Fruit fly (Drosophila melanogaster) whole organism, embryonic: Measurements from ENCODE around the gene snz.

Experiments used
- ATbp ChIP-seq: fragments of 200-800 bp; sonication (Bioruptor generic); optimal IDR thresholded peaks from 2 replicates; lab custom pipeline; 2017; ENCODE audit warnings: missing biosample characterization, mild to moderate bottlenecking, missing genetic modification characterization, missing genetic modification reagents
- CG10979 ChIP-seq: fragments of 200-800 bp; sonication (Bioruptor generic); optimal IDR thresholded peaks from 2 replicates; lab custom pipeline; 2018; ENCODE audit warnings: missing biosample characterization, mild to moderate bottlenecking, missing genetic modification characterization, moderate library complexity
- CG11504 ChIP-seq: fragments of 200-800 bp; sonication (Bioruptor generic); optimal IDR thresholded peaks from 3 replicates; lab custom pipeline; 2019; ENCODE audit warnings: missing biosample characterization, mild to moderate bottlenecking, missing genetic modification characterization, moderate library complexity
- CG12236 ChIP-seq: fragments of 200-800 bp; sonication (Bioruptor generic); optimal IDR thresholded peaks from 2 replicates; lab custom pipeline; 2016; ENCODE audit warnings: missing biosample characterization, missing genetic modification characterization
- CG1603 ChIP-seq: fragments of 200-800 bp; sonication (Bioruptor generic); optimal IDR thresholded peaks from 2 replicates; lab custom pipeline; 2019; ENCODE audit warnings: missing biosample characterization, mild to moderate bottlenecking, missing genetic modification characterization, moderate library complexity
- CG1647 ChIP-seq: fragments of 200-800 bp; sonication (Bioruptor generic); optimal IDR thresholded peaks from 3 replicates; lab custom pipeline; 2016; ENCODE audit warnings: missing biosample characterization, missing genetic modification characterization
- CG17568 ChIP-seq: fragments of 200-800 bp; sonication (Bioruptor generic); optimal IDR thresholded peaks from 2 replicates; lab custom pipeline; 2018; ENCODE audit warnings: missing biosample characterization, mild to moderate bottlenecking, missing genetic modification characterization, moderate library complexity
- CG18011 ChIP-seq: fragments of 200-800 bp; sonication (Bioruptor generic); optimal IDR thresholded peaks from 2 replicates; lab custom pipeline; 2017; ENCODE audit warnings: missing biosample characterization, missing genetic modification characterization, mild to moderate bottlenecking, moderate library complexity, missing genotype
- CG18262 ChIP-seq: fragments of 200-800 bp; optimal IDR thresholded peaks from 3 replicates; lab custom pipeline; 2019; ENCODE audit warnings: missing biosample characterization, mild to moderate bottlenecking, missing genetic modification characterization, moderate library complexity
- CG2120 ChIP-seq: fragments of 200-800 bp; sonication (Bioruptor generic); optimal IDR thresholded peaks from 3 replicates; lab custom pipeline; 2016; ENCODE audit warnings: missing biosample characterization, missing genetic modification characterization
- CG2875 ChIP-seq: fragments of 200-800 bp; sonication (Bioruptor generic); optimal IDR thresholded peaks from 2 replicates; lab custom pipeline; 2017; ENCODE audit warnings: missing biosample characterization, mild to moderate bottlenecking, missing genetic modification characterization, missing genetic modification reagents
- CG33213 ChIP-seq: fragments of 200-800 bp; sonication (Bioruptor generic); optimal IDR thresholded peaks from 3 replicates; lab custom pipeline; 2016; ENCODE audit warnings: missing biosample characterization, missing genetic modification characterization
- CG3726 ChIP-seq: fragments of 200-800 bp; sonication (Bioruptor generic); IDR thresholded peaks from 3 replicates; pipeline ENCODE4, ENCODE4 v1.3.6; 2022; ENCODE audit warnings: missing biosample characterization, missing genetic modification characterization
- CG3995 ChIP-seq: fragments of 200-800 bp; sonication (Bioruptor generic); optimal IDR thresholded peaks from 3 replicates; lab custom pipeline; 2016; ENCODE audit warnings: missing biosample characterization, missing genetic modification characterization
- CG4282 ChIP-seq: fragments of 200-800 bp; sonication (Bioruptor generic); optimal IDR thresholded peaks from 2 replicates; lab custom pipeline; 2016; ENCODE audit warnings: missing biosample characterization, missing genetic modification characterization
- CG6683 ChIP-seq: fragments of 200-800 bp; sonication (Bioruptor generic); optimal IDR thresholded peaks from 2 replicates; lab custom pipeline; 2017; ENCODE audit warnings: missing biosample characterization, mild to moderate bottlenecking, missing genetic modification characterization, missing genetic modification reagents
- CG6813 ChIP-seq: fragments of 200-800 bp; sonication (Bioruptor generic); optimal IDR thresholded peaks from 2 replicates; lab custom pipeline; 2017; ENCODE audit warnings: missing biosample characterization, missing genetic modification characterization, mild to moderate bottlenecking, moderate library complexity, missing genetic modification reagents
- CG7556 ChIP-seq: fragments of 200-800 bp; sonication (Bioruptor generic); optimal IDR thresholded peaks from 2 replicates; lab custom pipeline; 2017; ENCODE audit warnings: missing biosample characterization, mild to moderate bottlenecking, missing genetic modification characterization
- CG8089 ChIP-seq: fragments of 200-800 bp; sonication (Bioruptor generic); optimal IDR thresholded peaks from 3 replicates; lab custom pipeline; 2016; ENCODE audit warnings: missing biosample characterization, missing genetic modification characterization
- CG9797 ChIP-seq: fragments of 200-800 bp; sonication (Bioruptor generic); optimal IDR thresholded peaks from 3 replicates; lab custom pipeline; 2018; ENCODE audit warnings: missing biosample characterization, mild to moderate bottlenecking, missing genetic modification characterization
- CHES-1-like ChIP-seq: fragments of 200-800 bp; sonication (Bioruptor generic); optimal IDR thresholded peaks from 2 replicates; lab custom pipeline; 2016; ENCODE audit warnings: missing biosample characterization, missing genetic modification characterization
- CkIIα-i1 ChIP-seq: fragments of 200-800 bp; sonication (Bioruptor generic); IDR thresholded peaks from 2 replicates; pipeline ENCODE4 v1.3.6; 2022; ENCODE audit warnings: missing biosample characterization, missing genetic modification characterization
- Deaf1 ChIP-seq: fragments of 200-800 bp; optimal IDR thresholded peaks from 3 replicates; lab custom pipeline; 2019; ENCODE audit warnings: missing biosample characterization, mild to moderate bottlenecking, missing genetic modification characterization, moderate library complexity
- Dek ChIP-seq: fragments of 200-800 bp; sonication (Bioruptor generic); optimal IDR thresholded peaks from 3 replicates; lab custom pipeline; 2019; ENCODE audit warnings: missing biosample characterization, mild to moderate bottlenecking, missing genetic modification characterization, moderate library complexity
- Dip3 ChIP-seq: fragments of 200-800 bp; sonication (Bioruptor generic); optimal IDR thresholded peaks from 3 replicates; lab custom pipeline; 2016; ENCODE audit warnings: missing biosample characterization, missing genetic modification characterization
- Drgx ChIP-seq: fragments of 200-800 bp; sonication (Bioruptor generic); IDR thresholded peaks from 2 replicates; pipeline ENCODE4 v1.3.6; 2022; ENCODE audit warnings: missing biosample characterization, missing genetic modification characterization
- Mad ChIP-seq: fragments of 200-800 bp; sonication (Bioruptor generic); optimal IDR thresholded peaks from 2 replicates; lab custom pipeline; 2016; ENCODE audit warnings: missing biosample characterization, missing genetic modification characterization
- Meics ChIP-seq: fragments of 200-800 bp; sonication (Bioruptor generic); optimal IDR thresholded peaks from 2 replicates; lab custom pipeline; 2017; ENCODE audit warnings: missing biosample characterization, mild to moderate bottlenecking, missing genetic modification characterization
- Mes4 ChIP-seq: fragments of 200-800 bp; sonication (Bioruptor generic); optimal IDR thresholded peaks from 2 replicates; lab custom pipeline; 2016; ENCODE audit warnings: missing biosample characterization, missing genetic modification characterization
- Myb ChIP-seq: fragments of 200-800 bp; sonication (Bioruptor generic); optimal IDR thresholded peaks from 2 replicates; lab custom pipeline; 2016; ENCODE audit warnings: missing biosample characterization, missing genetic modification characterization
- NFAT ChIP-seq: fragments of 200-800 bp; sonication (Bioruptor generic); IDR thresholded peaks from 2 replicates; pipeline ENCODE4 v1.3.6; 2022; ENCODE audit warnings: missing biosample characterization, missing genetic modification characterization
- NfI ChIP-seq: fragments of 200-800 bp; sonication (Bioruptor generic); optimal IDR thresholded peaks from 3 replicates; lab custom pipeline; 2018; ENCODE audit warnings: missing biosample characterization, mild to moderate bottlenecking, missing genetic modification characterization, moderate library complexity
- Pdp1 ChIP-seq, 2 experiments: fragments of 200-800 bp; sonication (Bioruptor generic); optimal IDR thresholded peaks; 3 replicates each; lab custom pipeline; 2016; ENCODE audit warnings: missing biosample characterization in 2 of 2, missing genetic modification characterization in 2 of 2, mild to moderate bottlenecking in 1 of 2, moderate library complexity in 1 of 2
- al ChIP-seq: fragments of 200-800 bp; sonication (Bioruptor generic); IDR thresholded peaks from 2 replicates; pipeline ENCODE4 v1.3.6; 2022; ENCODE audit warnings: missing biosample characterization, missing genetic modification characterization
- aop ChIP-seq: fragments of 200-800 bp; sonication (Bioruptor generic); IDR thresholded peaks from 2 replicates; pipeline ENCODE4 v1.3.6; 2022; ENCODE audit warnings: missing biosample characterization, missing genetic modification characterization
- bowl ChIP-seq: fragments of 200-800 bp; sonication (Bioruptor generic); IDR thresholded peaks from 2 replicates; pipeline ENCODE4 v1.3.6; 2022; ENCODE audit warnings: missing biosample characterization, missing genetic modification characterization
- caup ChIP-seq: fragments of 200-800 bp; sonication (Bioruptor generic); optimal IDR thresholded peaks from 3 replicates; lab custom pipeline; 2017; ENCODE audit warnings: missing biosample characterization, mild to moderate bottlenecking, missing genetic modification characterization, moderate library complexity; ENCODE audit not compliant: severe bottlenecking
- ems ChIP-seq: fragments of 200-800 bp; sonication (Bioruptor generic); optimal IDR thresholded peaks from 3 replicates; lab custom pipeline; 2016; ENCODE audit warnings: missing biosample characterization, missing genetic modification characterization
- exex ChIP-seq: fragments of 200-800 bp; sonication (Bioruptor generic); optimal IDR thresholded peaks from 4 replicates; lab custom pipeline; 2018; ENCODE audit warnings: missing biosample characterization, mild to moderate bottlenecking, missing genetic modification characterization, moderate library complexity
- ham ChIP-seq: fragments of 200-800 bp; sonication (Bioruptor generic); IDR thresholded peaks from 2 replicates; pipeline ENCODE4 v1.3.6; 2022; ENCODE audit warnings: missing biosample characterization, missing genetic modification characterization
- inv ChIP-seq: fragments of 200-800 bp; sonication (Bioruptor generic); IDR thresholded peaks from 2 replicates; pipeline ENCODE4 v1.3.6; 2022; ENCODE audit warnings: missing biosample characterization, missing genetic modification characterization; ENCODE audit not compliant: partially characterized antibody
- klu ChIP-seq: fragments of 200-800 bp; sonication (Bioruptor generic); IDR thresholded peaks from 2 replicates; pipeline ENCODE4 v1.3.6; 2022; ENCODE audit warnings: missing biosample characterization, missing genetic modification characterization
- kni ChIP-seq: fragments of 200-800 bp; sonication (Bioruptor generic); optimal IDR thresholded peaks from 3 replicates; lab custom pipeline; 2017; ENCODE audit warnings: mild to moderate bottlenecking, missing biosample characterization, missing genetic modification reagents, missing genetic modification characterization
- knrl ChIP-seq: fragments of 200-800 bp; sonication (Bioruptor generic); IDR thresholded peaks from 3 replicates; pipeline ENCODE4 v1.3.6; 2022; ENCODE audit warnings: missing biosample characterization, missing genetic modification characterization; ENCODE audit not compliant: partially characterized antibody
- nau ChIP-seq: fragments of 200-800 bp; sonication (Bioruptor generic); optimal IDR thresholded peaks from 3 replicates; lab custom pipeline; 2017; ENCODE audit warnings: missing biosample characterization, mild to moderate bottlenecking, missing genetic modification characterization, missing genetic modification reagents
- pum ChIP-seq: fragments of 200-800 bp; sonication (Bioruptor generic); optimal IDR thresholded peaks from 2 replicates; lab custom pipeline; 2016; ENCODE audit warnings: missing biosample characterization, missing genetic modification characterization
- schlank ChIP-seq: fragments of 200-800 bp; sonication (Bioruptor generic); optimal IDR thresholded peaks from 2 replicates; lab custom pipeline; 2018; ENCODE audit warnings: missing biosample characterization, mild to moderate bottlenecking, missing genetic modification characterization
- scrt ChIP-seq: fragments of 200-800 bp; sonication (Bioruptor generic); optimal IDR thresholded peaks from 2 replicates; lab custom pipeline; 2018; ENCODE audit warnings: missing biosample characterization, mild to moderate bottlenecking, missing genetic modification characterization, moderate library complexity
- unc-4 ChIP-seq: fragments of 200-800 bp; sonication (Bioruptor generic); IDR thresholded peaks from 2 replicates; pipeline ENCODE4 v1.3.6; 2022; ENCODE audit warnings: missing biosample characterization, missing genetic modification characterization; ENCODE audit not compliant: partially characterized antibody
- vvl ChIP-seq: fragments of 200-800 bp; sonication (Bioruptor generic); IDR thresholded peaks from 2 replicates; pipeline ENCODE4 v1.3.6; 2022; ENCODE audit warnings: missing biosample characterization, missing genetic modification characterization

Gene snz

dm6 chrX:7934679-7935078, 22.8 kb downstream of the snz start, which contains the start of gene RpS14b (continued):
- TF ChIP-seq klu (GFP tag; lab: Robert Waterston, UW) (peak; percentile 23; the same call in 1 of the 2 replicates), CG12236 (GFP tag; lab: Kevin White, UChicago) (no peak), Dip3 (GFP tag; lab: Kevin White, UChicago) (peak; percentile 57), Pdp1 (GFP tag; optimal IDR thresholded peaks at IDR 0.05; lab: Kevin White, UChicago) (peak; percentile 31 to 68), scrt (GFP tag; lab: Kevin White, UChicago) (peak; percentile 51), CG18262 (tag; lab: Kevin White, UChicago) (peak; percentile 22), al (peak; percentile 38; the same call in 1 of the 2 replicates), CG3995 (peak; percentile 5), CG9797 (peak; percentile 48), CG4282 (GFP tag; lab: Kevin White, UChicago) (peak; percentile 42), inv (peak; percentile 67), schlank (tag; lab: Kevin White, UChicago) (peak; percentile 77), bowl (GFP tag; lab: Robert Waterston, UW) (no peak), vvl (GFP tag; lab: Robert Waterston, UW) (peak; percentile 79), CG2120 (GFP tag; lab: Kevin White, UChicago) (peak; percentile 66), Deaf1 (tag; lab: Kevin White, UChicago) (peak; percentile 7), NFAT (GFP tag; lab: Robert Waterston, UW) (peak; percentile 82), ham (no peak; the same call in 1 of the 2 replicates), CG1647 (GFP tag; lab: Kevin White, UChicago) (no peak), nau (peak; percentile 53), exex (tag; lab: Kevin White, UChicago) (no peak), CG3726 (no peak), Mes4 (GFP tag; lab: Kevin White, UChicago) (peak; percentile 80), CG18011 (peak; percentile 62), CG1603 (tag; lab: Kevin White, UChicago) (peak; percentile 72), CG10979 (tag; lab: Kevin White, UChicago) (peak; percentile 25), ems (peak; percentile 41), CG6813 (GFP tag; lab: Kevin White, UChicago) (peak; percentile 47), Mad (peak; percentile 36), Drgx (GFP tag; lab: Robert Waterston, UW) (no peak), CG7556 (GFP tag; lab: Kevin White, UChicago) (no peak), CG33213 (peak; percentile 66), kni (GFP tag; lab: Kevin White, UChicago) (peak; percentile 49), ATbp (peak; percentile 16), CG8089 (GFP tag; lab: Kevin White, UChicago) (no peak), CG11504 (tag; lab: Kevin White, UChicago) (peak; percentile 44), CkIIα-i1 (GFP tag; lab: Robert Waterston, UW) (0 out of 2 replicates have a peak, but pooled peaks have one; percentile 26), CG17568 (GFP tag; lab: Kevin White, UChicago) (peak; percentile 8), Myb (GFP tag; lab: Kevin White, UChicago) (peak; percentile 48), CHES-1-like (peak; percentile 77), aop (no peak), Dek (tag; lab: Kevin White, UChicago) (peak; percentile 6), NfI (GFP tag; lab: Kevin White, UChicago) (peak; percentile 85), caup (GFP tag; lab: Kevin White, UChicago) (peak; percentile 88), pum (GFP tag; lab: Kevin White, UChicago) (peak; percentile 3), unc-4 (peak; percentile 79), knrl (GFP tag; lab: Robert Waterston, UW) (peak; percentile 72), CG2875 (GFP tag; lab: Kevin White, UChicago) (peak; percentile 43), Meics (GFP tag; lab: Kevin White, UChicago) (peak; percentile 85), CG6683 (GFP tag; lab: Kevin White, UChicago) (no peak)
